Fruit fly (Drosophila melanogaster): ENCODE results near the gene Surf6.

Surf6 gene

dm6 chr3R:19891363-19891762, 13.3 kb downstream of the Surf6 start:
- no peak for TF ChIP-seq esn (GFP tag; optimal IDR thresholded peaks at IDR 0.05)
- no peak for TF ChIP-seq Sox15 (GFP tag; optimal IDR thresholded peaks at IDR 0.05)
- TF ChIP-seq Eip78C (GFP tag): peak; percentile 59
- 0 out of 3 replicates have a peak, but pooled peaks have one; percentile 26 for TF ChIP-seq eg (GFP tag; IDR thresholded peaks at IDR 0.05)
- no peak for TF ChIP-seq CG6163 (GFP tag; IDR thresholded peaks at IDR 0.05)
- no peak for TF ChIP-seq CG6808 (GFP tag; optimal IDR thresholded peaks at IDR 0.05)
- no peak for TF ChIP-seq CG7368 (GFP tag; optimal IDR thresholded peaks at IDR 0.05)
- no peak for TF ChIP-seq svp (GFP tag)

- TF ChIP-seq CG6276 (GFP tag; optimal IDR thresholded peaks at IDR 0.05) (no peak), CG10631 (GFP tag; optimal IDR thresholded peaks at IDR 0.05) (no peak), Sox14 (GFP tag; optimal IDR thresholded peaks at IDR 0.05) (peak; percentile 4), CG6808 (GFP tag; optimal IDR thresholded peaks at IDR 0.05) (no peak), CG8319 (GFP tag; optimal IDR thresholded peaks at IDR 0.05) (no peak), Gug (GFP tag; IDR thresholded peaks at IDR 0.05) (no peak), CG6854 (GFP tag; optimal IDR thresholded peaks at IDR 0.05) (no peak), CG1621 (tag; optimal IDR thresholded peaks at IDR 0.05) (no peak), vri (GFP tag; optimal IDR thresholded peaks at IDR 0.05) (no peak), eg (GFP tag; IDR thresholded peaks at IDR 0.05) (peak; percentile 34; the same call in 1 of the 3 replicates), CG15336 (GFP tag; IDR thresholded peaks at IDR 0.05) (no peak), CG8632 (GFP tag; optimal IDR thresholded peaks at IDR 0.05) (no peak), CG3032 (tag; optimal IDR thresholded peaks at IDR 0.05) (no peak), CG11762 (GFP tag; optimal IDR thresholded peaks at IDR 0.05; ENCODE audit: insufficient read depth) (no peak), CG6792 (GFP tag; optimal IDR thresholded peaks at IDR 0.05) (no peak), OdsH (GFP tag; optimal IDR thresholded peaks at IDR 0.05) (no peak), Eip75B (GFP tag; optimal IDR thresholded peaks at IDR 0.05) (no peak), achi (GFP tag; optimal IDR thresholded peaks at IDR 0.05) (no peak), esn (GFP tag; optimal IDR thresholded peaks at IDR 0.05) (no peak), Eip93F (GFP tag; optimal IDR thresholded peaks at IDR 0.05) (no peak), CG7368 (GFP tag; optimal IDR thresholded peaks at IDR 0.05) (no peak), topi (GFP tag; optimal IDR thresholded peaks at IDR 0.05) (no peak), Ets96B (tag; optimal IDR thresholded peaks at IDR 0.05) (no peak), CG31627 (GFP tag; optimal IDR thresholded peaks at IDR 0.05) (no peak), ss (GFP tag; optimal IDR thresholded peaks at IDR 0.05) (no peak), Sox102F (GFP tag; optimal IDR thresholded peaks at IDR 0.05) (no peak), Sox15 (GFP tag; optimal IDR thresholded peaks at IDR 0.05) (no peak), CG11294 (GFP tag; IDR thresholded peaks at IDR 0.05) (no peak), fkh (GFP tag; optimal IDR thresholded peaks at IDR 0.05) (no peak), CG9139 (GFP tag; optimal IDR thresholded peaks at IDR 0.05) (no peak), Eip78C (GFP tag) (no peak), spab (GFP tag; optimal IDR thresholded peaks at IDR 0.05) (no peak), Met (GFP tag; optimal IDR thresholded peaks at IDR 0.05) (no peak), svp (GFP tag) (peak; percentile 71), cyc (GFP tag; optimal IDR thresholded peaks at IDR 0.05) (no peak), Hr38 (GFP tag; optimal IDR thresholded peaks at IDR 0.05) (no peak), CG6163 (GFP tag; IDR thresholded peaks at IDR 0.05) (0 out of 3 replicates have a peak, but pooled peaks have one; percentile 20), dac (GFP tag; optimal IDR thresholded peaks at IDR 0.05) (no peak), CG16779 (tag; optimal IDR thresholded peaks at IDR 0.05) (no peak), lz (GFP tag; optimal IDR thresholded peaks at IDR 0.05) (no peak), CG10669 (GFP tag; optimal IDR thresholded peaks at IDR 0.05) (no peak), CG11902 (GFP tag; optimal IDR thresholded peaks at IDR 0.05) (no peak), acj6 (GFP tag; optimal IDR thresholded peaks at IDR 0.05) (peak; percentile 5), Ets21C (GFP tag; optimal IDR thresholded peaks at IDR 0.05) (no peak), fd85E (GFP tag; optimal IDR thresholded peaks at IDR 0.05) (no peak), Lpt (GFP tag; optimal IDR thresholded peaks at IDR 0.05) (no peak), fd59A (GFP tag; optimal IDR thresholded peaks at IDR 0.05) (no peak), pdm3 (GFP tag; optimal IDR thresholded peaks at IDR 0.05) (peak; percentile 8), salr (GFP tag; optimal IDR thresholded peaks at IDR 0.05) (no peak)
Observed at dm6 chr3R:19890340-19890998, 14.2 kb downstream of the Surf6 start, which contains the start of gene CG4733. TSS of gene CG4733 (plus strand) at chr3R:19890689.
